Fruit fly (Drosophila melanogaster) S2 (cell line): ENCODE results near the gene cad.

Experiments
- CG8478 ChIP-seq: fragments of >200 bp; optimal IDR thresholded peaks from 2 replicates; lab custom pipeline; 2018
- CTCF ChIP-seq, 2 experiments: fragments of >200 bp; optimal IDR thresholded peaks; 2 replicates each; lab custom pipeline; 2018

DNA sequence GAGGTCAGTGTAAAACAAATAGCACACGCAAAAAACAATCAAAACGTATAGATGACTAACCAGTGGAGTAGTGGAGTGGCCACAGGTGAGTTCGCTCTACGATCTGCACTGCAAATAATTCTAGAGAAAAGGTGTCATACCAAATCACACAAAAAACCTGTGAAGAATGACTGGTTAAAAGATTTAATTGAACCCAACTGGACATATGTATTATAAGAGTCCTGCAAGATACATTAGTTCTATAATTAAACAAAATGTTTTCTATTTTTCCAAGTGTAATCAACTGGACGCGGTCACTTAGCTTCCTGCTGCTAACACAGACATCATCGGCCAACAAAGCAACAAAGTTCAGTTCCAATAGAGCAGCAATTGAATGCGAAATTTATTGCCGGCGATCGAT is 46.5 kb upstream of the cad start:
- TF ChIP-seq CTCF (optimal IDR thresholded peaks at IDR 0.05; lab: Kevin White, UChicago): no peak
- no peak for TF ChIP-seq CG8478
